Worm (Caenorhabditis elegans) whole organism, mixed stage, embryonic: ENCODE data around the gene C16C8.10.
"Not testable (repeated sequence)": the region's sequence is repeated elsewhere in the genome, so short reads cannot be mapped to it uniquely, and the experiment has no call there.

Experiments
- M03D4.4 ChIP-seq: sonication (generic microtip); optimal IDR thresholded peaks from 2 replicates; lab custom pipeline; 2017; ENCODE audit warnings: mild to moderate bottlenecking, missing genetic modification characterization, missing compliant biosample characterization
- bed-3 ChIP-seq: fragments of 200-800 bp; sonication (Bioruptor generic); optimal IDR thresholded peaks from 3 replicates; lab custom pipeline; 2018; ENCODE audit warnings: mild to moderate bottlenecking, missing genetic modification characterization, moderate library complexity, missing compliant biosample characterization
- ceh-39 ChIP-seq: fragments of 150-350 bp; optimal IDR thresholded peaks from 2 replicates; lab custom pipeline; 2014; ENCODE audit warnings: missing biosample characterization, missing genetic modification characterization
- ceh-43 ChIP-seq: fragments of 200-800 bp; sonication (Bioruptor generic); optimal IDR thresholded peaks from 2 replicates; lab custom pipeline; 2018; ENCODE audit warnings: mild to moderate bottlenecking, missing genetic modification characterization, moderate library complexity, missing compliant biosample characterization
- ceh-83 ChIP-seq: fragments of 200-800 bp; sonication (Bioruptor generic); optimal IDR thresholded peaks from 2 replicates; lab custom pipeline; 2018; ENCODE audit warnings: mild to moderate bottlenecking, missing genetic modification characterization, missing compliant biosample characterization
- ces-1 ChIP-seq: fragments of 150-350 bp; optimal IDR thresholded peaks from 2 replicates; lab custom pipeline; 2014; ENCODE audit warnings: missing biosample characterization, missing genetic modification reagents, missing genetic modification characterization
- cnd-1 ChIP-seq: fragments of 200-800 bp; sonication (Bioruptor generic); optimal IDR thresholded peaks from 2 replicates; lab custom pipeline; 2018; ENCODE audit warnings: mild to moderate bottlenecking, missing genetic modification characterization, missing compliant biosample characterization
- drap-1 ChIP-seq: fragments of 200-800 bp; sonication (Bioruptor generic); optimal IDR thresholded peaks from 3 replicates; lab custom pipeline; 2018; ENCODE audit warnings: mild to moderate bottlenecking, missing genetic modification characterization, missing compliant biosample characterization
- elt-3 ChIP-seq: fragments of 150-350 bp; optimal IDR thresholded peaks from 2 replicates; lab custom pipeline; 2014; ENCODE audit warnings: missing biosample characterization, missing genetic modification characterization
- ham-2 ChIP-seq: fragments of 200-800 bp; sonication (Bioruptor generic); optimal IDR thresholded peaks from 2 replicates; lab custom pipeline; 2018; ENCODE audit warnings: mild to moderate bottlenecking, missing genetic modification characterization, missing compliant biosample characterization
- hlh-1 ChIP-seq: fragments of 150-350 bp; optimal IDR thresholded peaks from 2 replicates; lab custom pipeline; 2014; ENCODE audit warnings: missing biosample characterization, missing genetic modification reagents, missing genetic modification characterization
- lin-13 ChIP-seq: fragments of 150-350 bp; optimal IDR thresholded peaks from 2 replicates; lab custom pipeline; 2014; ENCODE audit warnings: missing biosample characterization, missing genetic modification characterization
- lin-32 ChIP-seq: fragments of 200-800 bp; sonication (Bioruptor generic); optimal IDR thresholded peaks from 2 replicates; lab custom pipeline; 2018; ENCODE audit warnings: mild to moderate bottlenecking, missing genetic modification characterization, missing compliant biosample characterization
- lsy-2 ChIP-seq: fragments of 150-350 bp; optimal IDR thresholded peaks from 2 replicates; lab custom pipeline; 2014; ENCODE audit warnings: missing biosample characterization, missing genetic modification characterization
- mab-5 ChIP-seq: fragments of 150-350 bp; optimal IDR thresholded peaks from 2 replicates; lab custom pipeline; 2014; ENCODE audit warnings: missing biosample characterization, missing genetic modification characterization
- mep-1 ChIP-seq: fragments of 150-350 bp; optimal IDR thresholded peaks from 2 replicates; lab custom pipeline; 2017; ENCODE audit warnings: missing biosample characterization, missing genetic modification reagents, missing genetic modification characterization, inconsistent platforms
- nhr-12 ChIP-seq: fragments of 150-350 bp; optimal IDR thresholded peaks from 2 replicates; lab custom pipeline; 2014; ENCODE audit warnings: missing biosample characterization, missing genetic modification characterization
- nhr-2 ChIP-seq: fragments of 150-350 bp; optimal IDR thresholded peaks from 2 replicates; lab custom pipeline; 2014; ENCODE audit warnings: missing biosample characterization, missing genetic modification characterization
- nhr-237 ChIP-seq: fragments of 150-350 bp; optimal IDR thresholded peaks from 2 replicates; lab custom pipeline; 2014; ENCODE audit warnings: missing biosample characterization, missing genetic modification characterization
- nhr-28 ChIP-seq: fragments of 150-350 bp; optimal IDR thresholded peaks from 2 replicates; lab custom pipeline; 2014; ENCODE audit warnings: missing biosample characterization, missing genetic modification characterization
- pha-4 ChIP-seq: fragments of 150-350 bp; optimal IDR thresholded peaks from 2 replicates; lab custom pipeline; 2018; ENCODE audit warnings: missing biosample characterization, missing genetic modification reagents, missing genetic modification characterization
- sptf-1 ChIP-seq: sonication (generic microtip); optimal IDR thresholded peaks from 2 replicates; lab custom pipeline; 2017; ENCODE audit warnings: mild to moderate bottlenecking, missing genetic modification characterization, moderate library complexity, missing compliant biosample characterization
- tbx-8 ChIP-seq: fragments of 200-800 bp; sonication (Bioruptor generic); optimal IDR thresholded peaks from 2 replicates; lab custom pipeline; 2018; ENCODE audit warnings: mild to moderate bottlenecking, missing genetic modification characterization, moderate library complexity, missing compliant biosample characterization
- unc-120 ChIP-seq: sonication (generic microtip); optimal IDR thresholded peaks from 2 replicates; lab custom pipeline; 2017; ENCODE audit warnings: missing genetic modification characterization, missing compliant biosample characterization; ENCODE audit not compliant: poor library complexity, severe bottlenecking
- unc-39 ChIP-seq: fragments of 150-350 bp; optimal IDR thresholded peaks from 2 replicates; lab custom pipeline; 2014; ENCODE audit warnings: missing biosample characterization, missing genetic modification characterization
- unc-62 ChIP-seq: fragments of 150-350 bp; optimal IDR thresholded peaks from 2 replicates; lab custom pipeline; 2014; ENCODE audit warnings: missing biosample characterization, missing genetic modification reagents, missing genetic modification characterization
- zip-8 ChIP-seq: fragments of 150-350 bp; optimal IDR thresholded peaks from 2 replicates; lab custom pipeline; 2014; ENCODE audit warnings: missing biosample characterization, missing genetic modification characterization
- ztf-11 ChIP-seq: fragments of 150-350 bp; optimal IDR thresholded peaks from 2 replicates; lab custom pipeline; 2014; ENCODE audit warnings: missing biosample characterization, missing genetic modification characterization

The C16C8.10 gene

ce11 chrII:3453521-3453920 lies 11.0 kb downstream of the C16C8.10 start, which contains the start of gene C16C8.11:
C16C8.11 (plus strand) TSS chrII:3453708.
- TF ChIP-seq mab-5 (tag; lab: Kevin White, UChicago) (no peak), lin-13 (tag; lab: Kevin White, UChicago) (no peak), M03D4.4 (tag; lab: Kevin White, UChicago) (no peak), sptf-1 (tag; lab: Kevin White, UChicago) (no peak), nhr-2 (no peak), ztf-11 (tag; lab: Kevin White, UChicago) (no peak), ceh-39 (tag; lab: Kevin White, UChicago) (no peak), pha-4 (no peak), drap-1 (GFP tag; lab: Kevin White, UChicago) (no peak), tbx-8 (no peak), ces-1 (GFP tag; lab: Kevin White, UChicago) (no peak), ceh-83 (no peak), lsy-2 (tag; lab: Kevin White, UChicago) (no peak), cnd-1 (tag; lab: Kevin White, UChicago) (no peak), ceh-43 (GFP tag; lab: Kevin White, UChicago) (no peak), zip-8 (tag; lab: Kevin White, UChicago) (no peak), bed-3 (GFP tag; lab: Kevin White, UChicago) (no peak)
- TF ChIP-seq, all 35 proteins: peak for 0

ce11 chrII:3452421-3452820 lies 12.1 kb downstream of the C16C8.10 start, which contains the start of gene C16C8.12:
C16C8.12 (plus strand) TSS chrII:3452721.
- TF ChIP-seq sptf-1 (tag; lab: Kevin White, UChicago) (no peak), ceh-39 (tag; lab: Kevin White, UChicago) (no peak), lin-13 (tag; lab: Kevin White, UChicago) (no peak), nhr-2 (no peak), ceh-83 (no peak), bed-3 (GFP tag; lab: Kevin White, UChicago) (no peak), drap-1 (GFP tag; lab: Kevin White, UChicago) (no peak), pha-4 (no peak), nhr-28 (no peak), mab-5 (tag; lab: Kevin White, UChicago) (no peak), ces-1 (GFP tag; lab: Kevin White, UChicago) (no peak), ham-2 (GFP tag; lab: Kevin White, UChicago) (no peak), lin-32 (GFP tag; lab: Kevin White, UChicago) (no peak), hlh-1 (tag; lab: Kevin White, UChicago) (no peak), unc-62 (GFP tag; lab: Kevin White, UChicago) (no peak), ztf-11 (tag; lab: Kevin White, UChicago) (no peak), mep-1 (tag; lab: Kevin White, UChicago) (no peak)

ce11 chrII:3449514-3449913 lies 15.0 kb downstream of the C16C8.10 start, which contains the start of gene C16C8.14:
C16C8.14 (plus strand) TSS chrII:3449814.
- TF ChIP-seq lin-32 (GFP tag; lab: Kevin White, UChicago); ztf-11 (tag; lab: Kevin White, UChicago); bed-3 (GFP tag; lab: Kevin White, UChicago): not testable (repeated sequence)
- TF ChIP-seq, all 35 proteins: peak for 0; not testable (repeated sequence) for 35

- no peak for TF ChIP-seq pha-4
- TF ChIP-seq nhr-12: no peak
- no peak for TF ChIP-seq ceh-43 (GFP tag; lab: Kevin White, UChicago)
- TF ChIP-seq mep-1 (tag; lab: Kevin White, UChicago): no peak
- TF ChIP-seq nhr-2: no peak
- no peak for TF ChIP-seq M03D4.4 (tag; lab: Kevin White, UChicago)
- TF ChIP-seq mab-5 (tag; lab: Kevin White, UChicago): no peak
- TF ChIP-seq nhr-237 (tag; lab: Kevin White, UChicago): no peak
Observed at ce11 chrII:3448776-3449280, 15.7 kb downstream of the C16C8.10 start, which contains the start of gene C16C8.25. C16C8.25 (plus strand) TSS chrII:3449230.

- TF ChIP-seq hlh-1 (tag; lab: Kevin White, UChicago) (no peak), unc-39 (tag; lab: Kevin White, UChicago) (no peak), unc-120 (tag; lab: Kevin White, UChicago) (no peak), elt-3 (no peak), ceh-43 (GFP tag; lab: Kevin White, UChicago) (no peak), tbx-8 (no peak), zip-8 (tag; lab: Kevin White, UChicago) (no peak)
Observed at ce11 chrII:3447906-3448305, 16.6 kb downstream of the C16C8.10 start, which contains the start of gene C16C8.21. C16C8.21 (plus strand) TSS chrII:3448206.
